Worm (Caenorhabditis elegans): ENCODE results near the gene tps-2.
A peak's percentile ranks its signal among the peaks of the same experiment; 100 is the strongest.

tps-2 gene

ce11 chrII:14616927-14617326, 16.2 kb downstream of the tps-2 start:
- TF ChIP-seq nhr-85 (tag) (peak; percentile 70), lsy-2 (tag; optimal IDR thresholded peaks at IDR 0.05) (no peak), lin-35 (GFP tag; optimal IDR thresholded peaks at IDR 0.05) (peak in 1 of 2 experiments; percentile 59), Y116A8C.19 (tag; optimal IDR thresholded peaks at IDR 0.05; ENCODE audit: borderline replicate concordance) (no peak), C16A3.4 (tag; optimal IDR thresholded peaks at IDR 0.05) (peak; percentile 0), grh-1 (GFP tag; IDR thresholded peaks at IDR 0.05) (0 out of 2 replicates have a peak, but pooled peaks have one; percentile 15), blmp-1 (tag; optimal IDR thresholded peaks at IDR 0.05) (no peak), snu-23 (GFP tag; optimal IDR thresholded peaks at IDR 0.05) (peak; percentile 39), nhr-71 (tag; optimal IDR thresholded peaks at IDR 0.05) (peak; percentile 45), rnt-1 (tag; optimal IDR thresholded peaks at IDR 0.05) (peak; percentile 12), lin-14 (GFP tag; optimal IDR thresholded peaks at IDR 0.05) (no peak), unc-62 (GFP tag; optimal IDR thresholded peaks at IDR 0.05) (no peak), nhr-90 (tag; optimal IDR thresholded peaks at IDR 0.05; ENCODE audit: poor library complexity) (peak; percentile 61), efl-1 (optimal IDR thresholded peaks at IDR 0.05) (peak in 1 of 2 experiments; percentile 14), efl-1 (GFP tag; optimal IDR thresholded peaks at IDR 0.05 in 1 of 2) (peak in 1 of 2 experiments; percentile 92), nhr-20 (tag; optimal IDR thresholded peaks at IDR 0.05) (peak; percentile 28)

- TF ChIP-seq grh-1 (GFP tag; IDR thresholded peaks at IDR 0.05) (no peak), unc-130 (tag; optimal IDR thresholded peaks at IDR 0.05) (no peak), hlh-17 (GFP tag; optimal IDR thresholded peaks at IDR 0.05; ENCODE audit: borderline replicate concordance) (no peak)
Measured at ce11 chrII:14618158-14618557, 17.5 kb downstream of the tps-2 start.

- TF ChIP-seq elt-3 (tag; optimal IDR thresholded peaks at IDR 0.05) (peak in 2 of 6 experiments; percentile 6 to 12), zip-4 (GFP tag; optimal IDR thresholded peaks at IDR 0.05) (no peak), blmp-1 (tag; optimal IDR thresholded peaks at IDR 0.05) (peak; percentile 11), mab-9 (GFP tag; IDR thresholded peaks at IDR 0.05) (0 out of 2 replicates have a peak, but pooled peaks have one; percentile 32), nhr-85 (tag) (peak; percentile 29)
Measured at ce11 chrII:14618764-14619163, 18.1 kb downstream of the tps-2 start.

- no peak for TF ChIP-seq pag-3 (tag; optimal IDR thresholded peaks at IDR 0.05; ENCODE audit: borderline replicate concordance, insufficient read depth)
- peak; percentile 50 for TF ChIP-seq nhr-85 (tag)
- TF ChIP-seq elt-3 (tag; optimal IDR thresholded peaks at IDR 0.05) = peak in 1 of 6 experiments; percentile 13
Measured at ce11 chrII:14619806-14620205, 19.1 kb downstream of the tps-2 start.

- TF ChIP-seq nhr-90 (tag; optimal IDR thresholded peaks at IDR 0.05; ENCODE audit: poor library complexity) (no peak), pax-3 (tag; optimal IDR thresholded peaks at IDR 0.05) (no peak), lin-15B (tag; optimal IDR thresholded peaks at IDR 0.05) (no peak), ces-1 (GFP tag; optimal IDR thresholded peaks at IDR 0.05) (no peak), mab-9 (GFP tag; IDR thresholded peaks at IDR 0.05) (no peak), irx-1 (tag; optimal IDR thresholded peaks at IDR 0.05) (no peak), nhr-71 (tag; optimal IDR thresholded peaks at IDR 0.05) (no peak), grh-1 (GFP tag; IDR thresholded peaks at IDR 0.05) (no peak), mef-2 (tag; optimal IDR thresholded peaks at IDR 0.05) (no peak), nhr-76 (tag; optimal IDR thresholded peaks at IDR 0.05) (no peak), ceh-82 (tag; optimal IDR thresholded peaks at IDR 0.05) (no peak), hlh-4 (tag; optimal IDR thresholded peaks at IDR 0.05) (no peak), blmp-1 (tag; optimal IDR thresholded peaks at IDR 0.05) (no peak), C04F5.9 (tag; optimal IDR thresholded peaks at IDR 0.05) (no peak), ama-1 (optimal IDR thresholded peaks at IDR 0.05) (no peak), lin-14 (GFP tag; optimal IDR thresholded peaks at IDR 0.05) (no peak), skn-1 (tag; optimal IDR thresholded peaks at IDR 0.05) (no peak), egl-13 (tag; optimal IDR thresholded peaks at IDR 0.05) (no peak)
Measured at ce11 chrII:14620730-14621129, 20.0 kb downstream of the tps-2 start.
